Fruit fly (Drosophila melanogaster) whole organism: ENCODE measurements around the gene CG43954.

ENCODE experiments used
- CG8478 ChIP-seq: fragments of >200 bp; optimal IDR thresholded peaks from 2 replicates; lab custom pipeline; 2018; ENCODE audit warnings: inconsistent platforms
- Dll ChIP-seq: fragments of >200 bp; optimal IDR thresholded peaks from 2 replicates; lab custom pipeline; 2017
- EcR ChIP-seq, 2 experiments: fragments of >200 bp; optimal IDR thresholded peaks; 2 replicates each; lab custom pipeline; 2017; ENCODE audit warnings: missing biosample characterization in 2 of 2, missing genetic modification characterization in 2 of 2, missing genetic modification reagents in 2 of 2
- pan ChIP-seq: fragments of >200 bp; optimal IDR thresholded peaks from 2 replicates; lab custom pipeline; 2017
- psq ChIP-seq: fragments of >200 bp; optimal IDR thresholded peaks from 2 replicates; lab custom pipeline; 2017
- usp ChIP-seq: fragments of >200 bp; optimal IDR thresholded peaks from 2 replicates; lab custom pipeline; 2017; ENCODE audit warnings: missing biosample characterization, missing genetic modification characterization, mixed read lengths

The CG43954 gene

DNA sequence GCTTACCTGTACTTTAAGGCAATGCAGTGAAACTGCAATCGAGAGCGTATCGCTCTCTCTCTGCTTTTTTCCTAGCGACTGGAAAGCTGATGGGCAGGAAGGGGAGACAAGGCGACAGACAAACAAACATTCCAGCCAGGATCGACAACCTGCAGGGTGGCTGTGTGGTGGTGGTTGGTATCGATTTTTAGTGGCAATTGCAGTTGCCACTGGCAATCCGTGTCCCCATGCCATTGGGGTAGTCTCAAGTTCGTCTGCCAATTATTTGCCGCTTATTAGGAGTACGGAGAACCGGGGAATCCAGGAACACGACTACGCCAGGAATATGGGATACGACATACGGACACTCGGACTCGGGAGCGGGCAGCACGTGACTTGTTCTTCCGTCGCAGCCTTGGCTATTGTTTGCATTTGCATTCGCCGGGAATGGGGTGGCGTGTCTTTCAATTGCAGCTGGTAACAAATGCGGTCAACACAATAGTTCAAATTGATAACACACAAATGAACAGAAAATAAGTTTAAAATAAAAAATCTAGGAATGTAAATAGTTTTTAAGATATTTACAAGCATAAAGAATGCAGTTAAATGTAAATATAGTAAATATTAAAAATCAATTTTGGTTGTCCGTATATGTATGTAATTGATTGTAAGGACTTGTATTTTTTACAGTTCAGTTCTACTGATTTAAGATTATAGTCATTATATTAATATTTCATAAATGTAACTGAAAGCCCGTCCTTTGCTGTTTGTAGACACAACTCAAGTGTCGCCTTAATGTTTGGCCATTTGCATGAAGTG, 35.3 kb upstream of the CG43954 start:
- TF ChIP-seq usp: no peak
- TF ChIP-seq CG8478 (lab: Kevin White, UChicago): no peak
- TF ChIP-seq pan (lab: Kevin White, UChicago): no peak
- no peak for TF ChIP-seq Dll (lab: Kevin White, UChicago)
- TF ChIP-seq EcR (GFP tag; optimal IDR thresholded peaks at IDR 0.05; lab: Kevin White, UChicago): no peak
- no peak for TF ChIP-seq psq

DNA sequence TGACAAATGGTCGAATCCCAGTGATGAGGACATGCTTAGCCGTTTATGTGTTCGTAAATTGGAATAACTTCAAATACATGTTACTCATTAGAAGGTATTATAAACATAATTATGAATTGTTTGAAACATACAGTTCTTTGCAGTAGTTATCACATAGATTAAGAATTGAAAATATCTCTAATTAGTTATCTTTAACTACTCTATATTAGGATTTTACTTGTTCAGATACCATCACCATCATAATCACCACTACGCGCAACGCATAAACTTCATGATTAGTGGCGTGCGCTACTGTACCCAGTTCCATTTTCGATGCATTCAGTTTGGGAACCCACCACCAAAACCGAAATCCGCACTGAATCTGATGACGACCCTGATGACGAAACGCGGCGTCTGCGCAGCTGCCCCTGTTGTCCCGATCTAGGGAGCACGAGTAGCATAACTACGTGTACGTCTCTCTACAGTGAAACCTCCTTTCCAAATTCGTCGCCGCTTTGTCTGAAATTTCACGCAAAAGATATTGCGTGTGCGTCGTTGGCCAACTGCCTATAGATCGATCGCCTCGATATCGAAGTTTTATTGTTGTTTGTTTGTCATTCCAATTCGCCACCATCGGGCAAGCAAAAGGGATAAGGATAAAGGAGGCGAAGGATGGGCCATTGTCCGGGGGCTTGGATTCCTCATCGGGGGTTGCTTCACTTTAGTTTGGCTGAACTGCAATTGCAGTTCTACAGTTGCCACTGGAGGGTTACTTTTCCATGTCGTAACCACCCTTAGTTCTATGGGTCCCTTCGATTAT, 32.6 kb upstream of the CG43954 start:
- TF ChIP-seq CG8478 (lab: Kevin White, UChicago): no peak
- no peak for TF ChIP-seq psq
- TF ChIP-seq pan (lab: Kevin White, UChicago): no peak
- TF ChIP-seq EcR (GFP tag; optimal IDR thresholded peaks at IDR 0.05; lab: Kevin White, UChicago): no peak
- no peak for TF ChIP-seq usp
- TF ChIP-seq Dll (lab: Kevin White, UChicago): no peak

DNA sequence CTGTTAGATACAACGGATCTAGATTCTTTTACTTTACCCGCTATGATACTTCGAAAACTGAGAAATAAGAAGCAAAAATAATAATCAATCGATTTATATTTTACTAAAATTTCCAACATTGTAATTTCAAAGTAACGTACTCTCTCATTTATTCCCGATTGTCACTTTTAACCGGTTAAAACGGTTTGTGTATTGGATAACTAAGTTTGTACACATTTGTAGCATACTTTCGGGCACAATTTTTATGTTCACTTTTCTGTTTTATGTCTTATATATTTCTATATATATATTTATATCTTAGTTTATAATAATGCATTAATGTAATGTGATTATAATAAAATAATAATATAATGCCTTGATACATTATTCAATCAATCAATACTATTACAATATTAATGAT, 30.2 kb upstream of the CG43954 start:
- TF ChIP-seq Dll (lab: Kevin White, UChicago): no peak
- no peak for TF ChIP-seq usp
- TF ChIP-seq psq: no peak

DNA sequence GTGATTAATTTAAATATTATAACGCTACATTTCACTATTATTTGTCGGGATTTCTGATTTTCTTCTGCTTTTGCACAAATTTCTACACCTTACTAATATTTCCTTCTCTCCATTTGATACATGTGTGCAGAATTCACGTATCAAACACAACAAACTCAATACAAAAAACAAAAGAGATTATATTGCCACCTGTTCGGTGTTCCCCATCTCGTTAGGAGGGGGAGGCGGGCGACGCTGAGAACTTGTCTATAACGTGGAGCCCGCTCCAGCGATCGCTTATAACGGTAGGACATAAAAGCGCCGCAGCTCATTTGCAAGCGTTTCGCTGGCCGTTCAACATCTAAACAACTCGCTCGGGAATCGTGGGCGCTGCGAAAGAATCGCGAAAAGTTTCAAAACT, 21.8 kb upstream of the CG43954 start, which contains the start of gene CG9701:
CG9701 (plus strand) TSS at position 301 of the 400 bp plus-strand sequence.
- TF ChIP-seq EcR (GFP tag; optimal IDR thresholded peaks at IDR 0.05; lab: Kevin White, UChicago): no peak

DNA sequence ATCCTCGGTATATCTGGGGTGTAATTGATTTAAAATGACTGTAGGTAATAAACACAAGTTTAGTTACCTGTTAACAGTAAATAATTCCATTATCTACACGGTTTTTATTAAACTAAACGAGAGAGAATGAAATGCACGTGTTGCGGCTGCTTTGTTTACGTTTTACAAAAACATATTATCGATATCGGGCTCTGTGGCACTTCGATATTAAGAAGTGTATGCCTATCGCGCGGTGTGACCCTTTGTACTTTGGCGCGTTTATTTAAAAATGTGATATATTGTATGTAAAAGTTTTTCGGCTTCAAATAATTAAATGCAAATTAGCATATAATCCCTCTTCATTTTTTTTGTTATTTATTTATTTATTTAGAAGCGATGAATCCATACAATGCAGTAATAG, 19.2 kb upstream of the CG43954 start, which contains the start of gene Dbp73D:
Dbp73D (minus strand) TSS at position 174 of the 400 bp plus-strand sequence.
- TF ChIP-seq usp: no peak
- TF ChIP-seq psq: no peak
- TF ChIP-seq pan (lab: Kevin White, UChicago): no peak
- no peak for TF ChIP-seq CG8478 (lab: Kevin White, UChicago)
- no peak for TF ChIP-seq Dll (lab: Kevin White, UChicago)
- TF ChIP-seq EcR (GFP tag; optimal IDR thresholded peaks at IDR 0.05; lab: Kevin White, UChicago): no peak

DNA sequence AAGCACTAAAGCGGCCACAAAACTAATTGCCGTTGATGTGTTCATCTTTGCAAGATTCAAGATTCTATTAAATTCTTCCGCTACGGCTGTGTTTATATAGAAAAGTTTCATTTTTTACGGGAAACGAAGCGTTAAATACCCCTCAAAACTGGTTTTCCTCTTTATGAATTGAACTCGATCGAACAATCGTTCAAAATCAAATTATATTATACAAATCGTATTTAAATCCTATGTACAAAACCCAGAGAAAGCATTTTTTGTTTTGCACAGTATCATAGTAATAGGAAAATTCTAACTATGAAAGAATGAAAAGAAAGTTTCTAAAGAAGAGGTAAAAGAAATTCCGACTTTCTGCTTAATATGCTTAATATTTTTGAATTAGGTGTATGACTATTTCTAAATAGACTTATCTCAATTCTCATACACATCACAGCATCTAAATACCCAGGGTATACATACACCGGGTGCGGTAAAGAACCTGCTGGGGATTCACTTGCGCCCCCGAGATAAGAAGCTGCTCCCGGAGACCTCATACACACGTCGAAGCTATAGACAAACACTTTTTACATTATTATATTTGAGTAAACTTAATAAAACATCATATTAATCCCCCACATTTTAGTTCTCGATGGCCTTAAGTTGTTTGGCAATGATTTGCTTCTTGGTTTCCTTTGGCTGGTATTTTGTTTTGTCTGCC, 16.6 kb upstream of the CG43954 start, which contains the start of gene PGRP-SB1:
PGRP-SB1 (minus strand) TSS at position 51 of the 697 bp plus-strand sequence.
- TF ChIP-seq EcR (GFP tag; optimal IDR thresholded peaks at IDR 0.05; lab: Kevin White, UChicago) (no peak), pan (lab: Kevin White, UChicago) (peak; percentile 70), usp (no peak), Dll (lab: Kevin White, UChicago) (no peak), CG8478 (lab: Kevin White, UChicago) (no peak)

DNA sequence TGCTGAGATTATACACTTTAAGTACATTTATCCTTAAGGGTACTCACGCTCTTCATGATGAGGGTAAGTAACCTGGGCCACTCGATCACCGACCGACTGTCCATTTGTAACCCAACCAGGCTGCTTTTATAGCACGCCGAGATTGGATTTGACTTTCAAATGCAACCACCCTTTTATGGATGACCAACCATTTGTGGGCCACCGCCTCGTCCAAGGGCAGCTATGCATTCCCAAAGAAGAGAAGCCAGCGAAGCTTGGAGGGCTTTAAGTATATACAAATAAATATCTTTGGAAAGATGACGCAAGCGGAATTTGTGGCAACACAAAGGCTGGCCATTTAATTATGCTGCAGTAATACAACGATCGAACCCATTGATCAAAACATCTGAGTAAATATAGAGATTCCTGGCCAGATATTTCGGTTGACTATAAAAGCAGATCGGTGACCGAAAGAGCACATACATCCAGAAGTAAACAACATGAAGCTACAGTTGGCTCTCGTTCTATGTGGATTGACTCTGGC, 14.7 kb upstream of the CG43954 start, which contains the start of the genes CG13026 and PGRP-SB2:
CG13026 (minus strand) TSS at position 101 of the 523 bp plus-strand sequence.
PGRP-SB2 (plus strand) TSS at position 473 of the 523 bp plus-strand sequence.
- TF ChIP-seq Dll (lab: Kevin White, UChicago) (no peak), CG8478 (lab: Kevin White, UChicago) (no peak), pan (lab: Kevin White, UChicago) (no peak), EcR (GFP tag; optimal IDR thresholded peaks at IDR 0.05; lab: Kevin White, UChicago) (no peak), psq (no peak), usp (no peak)

DNA sequence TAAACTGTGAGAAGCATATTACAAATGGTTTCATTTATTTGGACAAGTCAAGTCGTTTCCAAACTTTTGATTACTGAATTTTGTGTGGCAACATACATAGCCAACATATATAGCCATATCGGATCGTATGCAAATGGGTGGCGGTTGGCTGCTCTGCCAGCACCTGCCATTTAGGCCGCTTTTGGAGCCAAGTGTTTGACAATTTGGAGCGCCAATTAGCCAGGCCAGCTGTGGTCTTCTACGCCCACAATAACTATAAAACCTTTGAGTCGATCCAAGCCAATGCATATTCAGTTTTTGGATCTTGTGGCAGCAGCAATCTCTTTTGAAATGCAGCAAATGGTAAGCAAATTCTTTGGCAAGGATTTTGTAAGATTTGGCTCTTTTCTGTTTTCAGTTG, 13.1 kb upstream of the CG43954 start, which contains the start of gene CG13031:
CG13031 (plus strand) TSS at position 301 of the 400 bp plus-strand sequence.
- TF ChIP-seq usp (no peak), CG8478 (lab: Kevin White, UChicago) (no peak)

DNA sequence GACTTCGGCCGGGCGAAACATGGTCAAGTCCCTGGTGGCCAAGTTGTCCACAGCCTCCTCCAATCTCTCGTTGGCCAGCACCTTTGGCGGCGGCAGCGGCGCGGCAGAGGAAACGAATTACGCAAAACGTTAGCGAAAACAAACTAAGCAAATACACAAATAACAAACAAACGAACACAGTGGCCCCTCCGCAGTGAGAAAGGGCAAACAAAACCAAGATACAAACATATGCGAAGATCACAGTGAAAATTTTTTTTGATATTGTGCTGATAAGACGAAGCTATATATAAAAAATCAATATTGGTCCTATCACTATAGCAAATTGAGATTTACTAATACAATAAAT, 2.7 kb upstream of the CG43954 start:
- TF ChIP-seq EcR (GFP tag; optimal IDR thresholded peaks at IDR 0.05; lab: Kevin White, UChicago) (no peak), psq (no peak), pan (lab: Kevin White, UChicago) (no peak), Dll (lab: Kevin White, UChicago) (no peak), CG8478 (lab: Kevin White, UChicago) (no peak), usp (no peak)

DNA sequence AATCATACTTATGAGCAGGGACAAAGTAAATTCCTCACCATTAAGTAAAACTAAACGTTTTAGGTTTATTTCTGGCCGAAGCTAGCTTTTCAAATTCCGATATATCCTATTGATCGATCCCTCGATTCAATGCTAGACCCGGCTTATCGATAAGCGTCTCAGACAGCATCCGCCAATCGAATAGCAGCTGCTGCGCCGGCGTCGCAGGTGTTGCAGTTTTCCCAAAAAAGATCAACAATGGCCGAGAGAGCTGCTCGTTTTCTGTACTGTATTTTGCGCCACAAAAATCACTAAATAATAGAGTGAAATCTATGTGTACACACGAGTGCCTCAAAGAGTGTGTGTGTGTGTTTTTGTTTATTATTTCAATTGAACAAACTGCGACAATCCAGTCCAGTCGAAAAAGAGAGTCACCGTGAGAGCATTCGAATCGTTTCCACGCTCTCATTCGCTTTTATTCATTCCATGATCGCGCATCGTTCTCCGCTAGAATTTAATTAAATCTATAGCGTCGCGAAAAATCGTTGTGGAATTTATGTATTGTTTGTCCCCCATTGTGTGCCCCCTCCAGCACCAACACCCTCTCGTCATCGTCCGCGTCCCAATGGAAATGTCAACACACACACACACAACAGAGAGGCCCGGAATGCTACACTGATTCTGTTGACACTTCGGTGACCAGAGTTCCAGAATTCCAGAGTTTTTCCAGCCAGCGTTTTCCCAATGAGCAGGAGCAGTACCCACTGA, 2.1 kb upstream of the CG43954 start:
- no peak for TF ChIP-seq EcR (GFP tag; optimal IDR thresholded peaks at IDR 0.05; lab: Kevin White, UChicago)
- no peak for TF ChIP-seq usp
- TF ChIP-seq Dll (lab: Kevin White, UChicago): peak; percentile 19
- TF ChIP-seq pan (lab: Kevin White, UChicago): no peak

DNA sequence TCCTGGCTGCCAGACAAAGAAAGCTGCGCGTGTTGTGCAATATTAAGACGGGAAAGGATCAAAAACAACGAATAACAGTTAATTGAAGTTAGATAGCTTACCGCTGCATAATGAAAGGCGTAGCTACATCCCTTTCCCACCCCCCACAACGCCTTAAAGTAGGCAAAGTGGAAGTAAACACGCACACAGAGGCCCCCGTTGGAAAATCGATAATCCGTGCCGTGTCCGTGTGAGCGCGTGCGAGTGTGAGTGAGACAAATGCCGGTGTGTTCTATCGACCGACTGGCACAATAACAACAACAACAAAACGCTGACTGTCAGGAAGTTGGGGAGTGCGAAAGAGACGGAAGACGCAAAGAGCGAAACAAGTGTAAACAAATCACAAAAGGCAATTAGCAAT, 894 bp upstream of the CG43954 start:
- TF ChIP-seq EcR (GFP tag; optimal IDR thresholded peaks at IDR 0.05; lab: Kevin White, UChicago) (no peak), pan (lab: Kevin White, UChicago) (no peak), psq (no peak), CG8478 (lab: Kevin White, UChicago) (no peak), Dll (lab: Kevin White, UChicago) (no peak), usp (no peak)
